Fruit fly (Drosophila melanogaster): ENCODE measurements around the gene Sec16.

Gene Sec16

dm6 chrX:12575827-12576408 lies 19.9 kb upstream of the Sec16 start (continued):
- peak; percentile 35 for TF ChIP-seq CG4282 (GFP tag; optimal IDR thresholded peaks at IDR 0.05)
- TF ChIP-seq dimm (GFP tag; IDR thresholded peaks at IDR 0.05) = peak; percentile 25; the same call in 1 of the 2 replicates
- peak; percentile 77 for TF ChIP-seq CG16815 (GFP tag; optimal IDR thresholded peaks at IDR 0.05)
- TF ChIP-seq Rx (GFP tag; IDR thresholded peaks at IDR 0.05) = 0 out of 2 replicates have a peak, but pooled peaks have one; percentile 22
- peak; percentile 68 for TF ChIP-seq CG30403 (GFP tag; optimal IDR thresholded peaks at IDR 0.05)
- TF ChIP-seq cato (GFP tag; optimal IDR thresholded peaks at IDR 0.05; ENCODE audit: borderline replicate concordance) = peak; percentile 34
- 0 out of 2 replicates have a peak, but pooled peaks have one; percentile 7 for TF ChIP-seq aop (GFP tag; IDR thresholded peaks at IDR 0.05)
- TF ChIP-seq Hsf (GFP tag; optimal IDR thresholded peaks at IDR 0.05) = peak; percentile 57
- peak; percentile 15 for TF ChIP-seq HLH54F (GFP tag; optimal IDR thresholded peaks at IDR 0.05)
- TF ChIP-seq ac (GFP tag; optimal IDR thresholded peaks at IDR 0.05) = peak; percentile 38
- peak; percentile 49 for TF ChIP-seq nom (GFP tag; optimal IDR thresholded peaks at IDR 0.05)
- TF ChIP-seq ATbp (GFP tag; optimal IDR thresholded peaks at IDR 0.05) = peak; percentile 61
- no peak for TF ChIP-seq btn (GFP tag; optimal IDR thresholded peaks at IDR 0.05)
- no peak for TF ChIP-seq CG1647 (GFP tag; optimal IDR thresholded peaks at IDR 0.05)
- peak; percentile 55 for TF ChIP-seq sisA (GFP tag; IDR thresholded peaks at IDR 0.05)
- TF ChIP-seq ems (GFP tag; optimal IDR thresholded peaks at IDR 0.05) = peak; percentile 46
- TF ChIP-seq CG13775 (GFP tag; optimal IDR thresholded peaks at IDR 0.05) = peak; percentile 66
- TF ChIP-seq pnt (GFP tag; optimal IDR thresholded peaks at IDR 0.05) = no peak
- peak; percentile 82 for TF ChIP-seq CoRest (tag; optimal IDR thresholded peaks at IDR 0.05)
- TF ChIP-seq CG5953 (GFP tag; IDR thresholded peaks at IDR 0.05) = no peak
- no peak for TF ChIP-seq cad (GFP tag; optimal IDR thresholded peaks at IDR 0.05)
- TF ChIP-seq CG16813 (GFP tag; IDR thresholded peaks at IDR 0.05; ENCODE audit: partially characterized antibody) = no peak
- TF ChIP-seq hb (GFP tag; IDR thresholded peaks at IDR 0.05; ENCODE audit: partially characterized antibody) = no peak
- peak; percentile 75 for TF ChIP-seq CG7839 (tag; optimal IDR thresholded peaks at IDR 0.05)
- TF ChIP-seq danr (GFP tag; IDR thresholded peaks at IDR 0.05) = 0 out of 2 replicates have a peak, but pooled peaks have one; percentile 35
- TF ChIP-seq ken (GFP tag; IDR thresholded peaks at IDR 0.05) = 0 out of 3 replicates have a peak, but pooled peaks have one; percentile 23
- TF ChIP-seq Asciz (GFP tag; optimal IDR thresholded peaks at IDR 0.05) = peak; percentile 69
- no peak for TF ChIP-seq CG14860 (GFP tag; IDR thresholded peaks at IDR 0.05; ENCODE audit: partially characterized antibody)
- peak; percentile 57 for TF ChIP-seq CG17359 (tag; optimal IDR thresholded peaks at IDR 0.05)
- TF ChIP-seq Adf1 (GFP tag; IDR thresholded peaks at IDR 0.05) = no peak
- TF ChIP-seq Abd-B (GFP tag; optimal IDR thresholded peaks at IDR 0.05) = peak; percentile 43
- TF ChIP-seq CG10431 (GFP tag; optimal IDR thresholded peaks at IDR 0.05) = peak; percentile 20
- peak; percentile 60 for TF ChIP-seq CG4820 (GFP tag; optimal IDR thresholded peaks at IDR 0.05)
- peak; percentile 44; the same call in 1 of the 2 replicates for TF ChIP-seq dan (GFP tag; IDR thresholded peaks at IDR 0.05)
- no peak for TF ChIP-seq CG12744 (GFP tag; optimal IDR thresholded peaks at IDR 0.05)
- TF ChIP-seq croc (GFP tag; conservative IDR thresholded peaks at IDR 0.05) = peak; percentile 62
- peak; percentile 58 for TF ChIP-seq NC2β (GFP tag; optimal IDR thresholded peaks at IDR 0.05)
- TF ChIP-seq da (GFP tag; optimal IDR thresholded peaks at IDR 0.05) = no peak
- peak; percentile 66 for TF ChIP-seq grau (tag; optimal IDR thresholded peaks at IDR 0.05)
- peak; percentile 44; the same call in 1 of the 2 replicates for TF ChIP-seq E2f1 (GFP tag; IDR thresholded peaks at IDR 0.05)
- peak; percentile 78 for TF ChIP-seq chn (GFP tag; optimal IDR thresholded peaks at IDR 0.05)
- TF ChIP-seq Hr78 (GFP tag; optimal IDR thresholded peaks at IDR 0.05) = no peak
- peak; percentile 68 for TF ChIP-seq Hr3 (GFP tag; optimal IDR thresholded peaks at IDR 0.05)
- peak; percentile 79 for TF ChIP-seq D19A (tag; optimal IDR thresholded peaks at IDR 0.05)
- 0 out of 3 replicates have a peak, but pooled peaks have one; percentile 42 for TF ChIP-seq CG6791 (GFP tag; IDR thresholded peaks at IDR 0.05; ENCODE audit: partially characterized antibody)
- no peak for TF ChIP-seq run (tag; optimal IDR thresholded peaks at IDR 0.05)
- peak; percentile 27 for TF ChIP-seq corto (GFP tag; optimal IDR thresholded peaks at IDR 0.05)
- TF ChIP-seq ara (GFP tag; IDR thresholded peaks at IDR 0.05) = peak; percentile 32; the same call in 1 of the 2 replicates
- peak; percentile 68 for TF ChIP-seq CG13424 (tag; optimal IDR thresholded peaks at IDR 0.05)
